Worm (Caenorhabditis elegans): ENCODE data around the gene lido-10.

lido-10 gene

DNA sequence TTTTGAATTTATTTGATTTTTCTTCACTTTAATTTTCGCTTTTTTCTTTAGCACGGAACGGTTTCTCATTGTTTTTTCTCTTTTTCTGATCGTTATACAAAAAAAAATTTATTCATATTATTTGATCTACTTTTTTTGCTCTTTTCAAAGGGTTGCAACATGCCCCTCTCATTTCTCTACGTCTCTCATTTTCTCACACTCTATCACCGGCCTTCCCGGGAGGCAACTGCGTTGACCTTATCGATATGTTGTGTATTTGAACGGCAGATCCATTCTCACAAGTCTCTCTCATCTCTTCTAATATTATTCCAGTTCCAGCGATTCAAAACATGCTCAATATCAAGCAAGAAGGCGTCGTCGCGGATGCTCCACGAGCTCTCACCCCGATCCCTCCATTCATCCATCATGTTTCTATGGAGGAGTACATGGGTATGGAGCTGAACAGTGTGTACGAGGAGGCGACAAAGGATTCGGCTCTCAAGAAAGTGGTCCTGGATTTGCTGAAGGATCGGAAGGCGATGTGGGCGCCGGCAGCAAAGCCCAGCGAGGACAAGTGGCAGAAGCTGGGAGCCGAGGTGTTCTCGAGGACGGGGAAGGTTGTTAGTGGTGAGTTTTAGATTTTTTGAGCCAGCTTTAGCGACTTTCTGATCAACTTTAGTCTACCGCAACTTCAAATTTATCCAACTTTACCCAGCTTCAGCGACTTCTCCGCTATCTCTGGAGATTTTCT lies 1.6 kb upstream of the lido-10 start, which contains the start of gene lido-9:
Gene lido-9, plus strand, starts transcription at position 234 of the 730 bp plus-strand sequence.
- TF ChIP-seq ceh-6 (GFP tag; optimal IDR thresholded peaks at IDR 0.05): no peak
- TF ChIP-seq ztf-16 (tag; optimal IDR thresholded peaks at IDR 0.05): no peak
- peak; percentile 90 for TF ChIP-seq ama-1 (optimal IDR thresholded peaks at IDR 0.05)
- TF ChIP-seq ets-4 (tag; optimal IDR thresholded peaks at IDR 0.05): no peak
- TF ChIP-seq lin-11 (tag; optimal IDR thresholded peaks at IDR 0.05): no peak
- TF ChIP-seq ceh-22 (tag; optimal IDR thresholded peaks at IDR 0.05): no peak
- no peak for TF ChIP-seq unc-42 (tag; optimal IDR thresholded peaks at IDR 0.05)

DNA sequence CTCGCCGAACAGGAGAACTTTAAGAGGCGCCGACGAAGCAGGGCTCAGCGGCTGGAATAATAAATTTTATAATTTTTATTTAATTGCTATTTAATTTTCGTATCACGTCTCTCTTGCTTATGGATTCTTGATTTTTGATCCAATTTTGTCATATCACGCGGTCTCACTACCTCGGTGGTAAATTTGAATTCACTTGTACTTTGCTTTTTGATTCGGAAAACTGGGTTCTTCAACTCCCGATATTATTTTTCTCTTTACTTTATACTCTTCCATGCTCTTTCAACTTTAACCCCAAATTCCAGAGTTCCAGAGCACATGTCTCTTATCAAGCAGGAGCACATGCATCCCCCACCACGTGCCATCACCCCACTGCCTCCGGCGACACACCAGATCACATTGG lies 1.4 kb downstream of the lido-10 start, which contains the start of gene lido-11:
Gene lido-11, plus strand, starts transcription at position 301 of the 400 bp plus-strand sequence.
- no peak for TF ChIP-seq ceh-48 (tag; optimal IDR thresholded peaks at IDR 0.05)
- no peak for TF ChIP-seq lim-6 (tag; optimal IDR thresholded peaks at IDR 0.05)

DNA sequence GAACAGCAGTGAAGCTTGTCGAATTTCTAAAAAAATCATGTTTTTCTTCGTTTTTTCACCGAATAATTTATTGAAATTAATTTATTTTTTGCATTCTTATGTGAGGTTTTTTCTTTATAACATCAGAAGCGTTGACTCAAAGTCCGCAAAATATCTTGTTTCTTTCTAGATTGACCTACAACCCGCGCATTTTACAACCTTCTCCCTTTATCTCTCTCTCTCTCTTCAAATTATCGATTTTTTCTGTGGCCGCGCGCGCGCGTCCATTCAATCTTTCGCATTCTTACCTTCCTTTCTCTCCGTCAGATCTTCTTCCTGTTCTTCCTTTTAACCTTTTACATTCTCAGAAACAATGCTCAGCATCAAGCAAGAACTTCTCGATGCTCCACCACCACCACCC lies 3.2 kb downstream of the lido-10 start, which contains the start of gene lido-12:
Gene lido-12, plus strand, starts transcription at position 301 of the 400 bp plus-strand sequence.
- TF ChIP-seq ceh-30 (tag; optimal IDR thresholded peaks at IDR 0.05) (no peak), pag-3 (tag; optimal IDR thresholded peaks at IDR 0.05; ENCODE audit: borderline replicate concordance) (no peak)

DNA sequence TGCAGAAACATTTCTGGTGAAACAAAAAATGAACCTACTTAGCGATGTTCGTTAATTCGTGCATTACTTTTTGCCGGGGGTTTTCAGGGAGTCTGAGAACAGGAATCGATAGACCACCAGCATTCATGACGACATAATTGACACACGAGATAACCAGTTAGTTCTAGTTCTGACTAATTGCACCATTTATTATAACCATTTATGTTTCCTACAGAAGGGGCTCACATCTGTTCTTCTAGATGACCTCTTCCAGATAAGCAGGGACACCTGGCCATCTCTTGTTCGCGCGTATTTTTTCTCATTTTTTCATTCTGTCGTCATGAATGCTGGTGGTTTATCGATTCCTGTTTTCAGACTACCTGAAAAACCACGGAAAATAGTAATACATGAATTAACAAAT lies 6.1 kb downstream of the lido-10 start, which contains the start of gene sdz-5:
Gene sdz-5, plus strand, starts transcription at position 301 of the 400 bp plus-strand sequence.
- TF ChIP-seq ceh-22 (tag; optimal IDR thresholded peaks at IDR 0.05) (no peak), unc-3 (GFP tag; conservative IDR thresholded peaks at IDR 0.05) (no peak), unc-3 (tag; optimal IDR thresholded peaks at IDR 0.05) (no peak), ceh-6 (GFP tag; optimal IDR thresholded peaks at IDR 0.05) (no peak), F13H6.1 (tag; optimal IDR thresholded peaks at IDR 0.05) (no peak), dve-1 (tag; optimal IDR thresholded peaks at IDR 0.05) (no peak), syd-9 (tag; optimal IDR thresholded peaks at IDR 0.05) (no peak), ceh-34 (tag; optimal IDR thresholded peaks at IDR 0.05) (no peak)

DNA sequence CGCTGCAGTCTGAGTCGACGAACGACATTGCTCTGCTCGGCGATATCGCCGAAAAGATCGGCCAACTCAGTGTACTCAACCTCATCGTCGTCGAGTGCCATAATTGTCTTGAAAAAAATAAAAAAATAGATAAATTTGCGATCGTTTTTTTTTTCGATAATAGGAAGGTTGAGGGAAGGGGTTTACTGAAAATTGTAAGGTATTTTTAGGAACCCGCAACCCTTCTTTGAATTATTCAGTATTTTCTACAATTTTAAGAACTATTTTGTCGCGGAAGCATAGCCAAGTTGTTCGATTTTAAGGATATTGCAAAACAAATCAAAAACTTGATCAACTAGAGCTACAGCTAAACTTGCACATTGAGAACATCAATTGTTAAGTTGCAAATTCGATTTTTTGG lies 9.8 kb downstream of the lido-10 start, which contains the start of gene C41H7.9:
Gene C41H7.9, minus strand, starts transcription at position 101 of the 400 bp plus-strand sequence.
- TF ChIP-seq hlh-30 (tag; optimal IDR thresholded peaks at IDR 0.05; ENCODE audit: insufficient read depth): no peak
- no peak for TF ChIP-seq ceh-34 (tag; optimal IDR thresholded peaks at IDR 0.05)
- no peak for TF ChIP-seq ama-1 (optimal IDR thresholded peaks at IDR 0.05)
- no peak for TF ChIP-seq F13H6.1 (tag; optimal IDR thresholded peaks at IDR 0.05)
- no peak for TF ChIP-seq eyg-1 (tag; optimal IDR thresholded peaks at IDR 0.05)
- no peak for TF ChIP-seq nhr-232 (tag; optimal IDR thresholded peaks at IDR 0.05)
- no peak for TF ChIP-seq sox-4 (tag; optimal IDR thresholded peaks at IDR 0.05)
- no peak for TF ChIP-seq dve-1 (tag; optimal IDR thresholded peaks at IDR 0.05)
- no peak for TF ChIP-seq ceh-24 (tag; optimal IDR thresholded peaks at IDR 0.05)
- no peak for TF ChIP-seq gmeb-2 (tag; optimal IDR thresholded peaks at IDR 0.05)
- no peak for TF ChIP-seq hlh-6 (tag; optimal IDR thresholded peaks at IDR 0.05)
- no peak for TF ChIP-seq ceh-9 (tag; optimal IDR thresholded peaks at IDR 0.05)
- no peak for TF ChIP-seq npax-4 (tag; optimal IDR thresholded peaks at IDR 0.05)
- TF ChIP-seq pax-1 (tag; optimal IDR thresholded peaks at IDR 0.05): no peak
- TF ChIP-seq zip-5 (tag; optimal IDR thresholded peaks at IDR 0.05): no peak
- TF ChIP-seq ceh-18 (tag; optimal IDR thresholded peaks at IDR 0.05): no peak

DNA sequence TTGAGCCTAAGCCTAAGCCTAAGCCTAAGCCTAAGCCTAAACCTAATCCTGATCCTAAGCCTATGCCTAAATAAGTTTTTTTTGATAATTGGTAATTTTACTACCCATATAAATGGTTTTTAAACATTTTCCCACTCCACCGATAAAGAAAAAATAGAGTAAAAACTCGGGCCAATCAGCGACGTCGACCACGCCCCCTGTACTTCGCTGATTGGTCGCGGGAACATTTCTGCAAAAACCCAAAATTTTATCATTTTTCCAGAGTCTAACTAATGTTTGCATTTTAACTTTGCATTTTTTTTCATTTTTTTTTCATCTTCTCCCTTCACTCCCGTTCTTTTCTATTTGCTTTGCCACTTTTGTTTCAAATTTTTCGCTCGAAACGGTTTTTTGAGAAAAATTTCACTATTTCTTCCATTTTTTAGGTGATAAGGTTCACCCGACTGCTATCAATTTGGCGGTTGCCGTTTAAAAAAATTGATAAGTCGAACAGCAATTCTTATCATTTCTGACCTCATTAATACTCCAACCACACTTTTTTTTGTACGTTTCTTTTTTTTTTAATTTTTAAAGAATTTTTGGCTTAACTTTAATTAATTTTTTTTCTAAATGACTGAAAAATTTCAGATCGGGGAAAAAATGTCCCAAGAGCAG lies 12.0 kb downstream of the lido-10 start, which contains the start of gene C41H7.2:
Gene C41H7.2, plus strand, starts transcription at position 622 of the 654 bp plus-strand sequence.
- TF ChIP-seq pax-1 (tag; optimal IDR thresholded peaks at IDR 0.05) (no peak), nfya-1 (tag; optimal IDR thresholded peaks at IDR 0.05) (peak; percentile 86), elt-2 (tag; optimal IDR thresholded peaks at IDR 0.05) (peak; percentile 90)
